Worm (Caenorhabditis elegans): Measurements from ENCODE around the gene C25F9.11.
"Not testable (repeated sequence)": the region's sequence is repeated elsewhere in the genome, so short reads cannot be mapped to it uniquely, and the experiment has no call there.

- not testable (repeated sequence) for TF ChIP-seq fkh-10 (GFP tag; optimal IDR thresholded peaks at IDR 0.05); ceh-28 (tag; optimal IDR thresholded peaks at IDR 0.05); nfya-1 (tag; optimal IDR thresholded peaks at IDR 0.05; ENCODE audit: insufficient read depth); ztf-11 (tag; optimal IDR thresholded peaks at IDR 0.05); skn-1 (tag; optimal IDR thresholded peaks at IDR 0.05); ceh-16 (tag; optimal IDR thresholded peaks at IDR 0.05); lin-39 (tag; optimal IDR thresholded peaks at IDR 0.05); snpc-4 (tag; optimal IDR thresholded peaks at IDR 0.05); nhr-28 (tag; optimal IDR thresholded peaks at IDR 0.05); R02D3.7 (tag; optimal IDR thresholded peaks at IDR 0.05); ama-1 (optimal IDR thresholded peaks at IDR 0.05)
Measured at ce11 chrV:19459501-19459900, 26.6 kb upstream of the C25F9.11 start.
